Fruit fly (Drosophila melanogaster): ENCODE measurements around the gene Osi2.

DNA sequence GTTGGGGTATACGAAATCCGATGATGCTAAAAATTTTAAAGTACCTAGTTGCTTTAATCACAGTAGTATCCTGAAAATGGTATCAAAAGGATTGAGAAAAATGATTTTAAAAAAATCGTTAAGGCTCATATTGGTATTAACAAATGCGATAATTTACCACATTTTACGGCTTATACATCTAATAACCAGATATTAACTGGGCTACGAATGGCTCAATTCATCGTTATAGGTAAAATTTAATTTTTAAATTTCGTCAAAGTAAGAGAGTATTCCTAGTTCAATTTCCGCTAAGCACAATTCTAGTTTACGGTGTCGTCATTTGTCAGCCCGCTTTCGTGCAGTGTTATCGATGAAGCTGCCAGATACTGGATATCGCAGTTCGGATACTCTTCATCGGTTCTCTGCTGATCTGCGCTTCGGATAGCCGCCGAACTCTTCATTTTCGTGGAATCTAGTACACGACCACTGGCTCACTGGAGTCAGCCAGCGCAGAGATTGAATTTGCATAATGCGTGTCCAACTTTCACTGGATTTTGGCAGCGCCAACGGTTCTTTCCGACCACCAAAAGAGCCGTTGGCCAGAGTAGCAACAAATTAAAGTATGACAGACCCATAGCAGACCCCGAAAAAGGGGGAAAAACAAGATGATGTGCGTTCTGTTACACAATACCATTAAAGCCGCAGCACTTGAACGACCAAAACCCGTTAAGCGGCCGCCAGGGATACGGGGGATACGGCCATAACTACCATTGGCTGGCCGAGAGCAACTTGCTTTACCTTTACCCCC is 20.1 kb downstream of the Osi2 start:
- TF ChIP-seq ttk (optimal IDR thresholded peaks at IDR 0.05) (no peak), insv (optimal IDR thresholded peaks at IDR 0.05) (no peak), Sin3A (optimal IDR thresholded peaks at IDR 0.05) (no peak), h (optimal IDR thresholded peaks at IDR 0.05) (no peak), psq (optimal IDR thresholded peaks at IDR 0.05) (no peak)

All from Kc167 (cell line).